Worm (Caenorhabditis elegans) whole organism, L3 larva: Measurements from ENCODE around the gene srh-73.

Source experiments
- ama-1 ChIP-seq: fragments of 150-350 bp; optimal IDR thresholded peaks from 2 replicates; lab custom pipeline; 2018
- ceh-16 ChIP-seq: sonication (generic microtip); optimal IDR thresholded peaks from 2 replicates; lab custom pipeline; 2017; ENCODE audit warnings: missing biosample characterization, missing genetic modification characterization
- ceh-82 ChIP-seq: fragments of 150-350 bp; optimal IDR thresholded peaks from 2 replicates; lab custom pipeline; 2014; ENCODE audit warnings: missing biosample characterization, missing genetic modification characterization
- fkh-10 ChIP-seq: sonication (generic microtip); optimal IDR thresholded peaks from 2 replicates; lab custom pipeline; 2017; ENCODE audit warnings: missing biosample characterization, missing genetic modification reagents, missing genetic modification characterization
- fos-1 ChIP-seq: fragments of 150-350 bp; optimal IDR thresholded peaks from 2 replicates; lab custom pipeline; 2014; ENCODE audit warnings: missing biosample characterization, missing genetic modification characterization
- hmg-11 ChIP-seq: sonication (generic microtip); optimal IDR thresholded peaks from 2 replicates; lab custom pipeline; 2016; ENCODE audit warnings: missing genetic modification characterization, missing compliant biosample characterization
- mdl-1 ChIP-seq: fragments of 150-350 bp; optimal IDR thresholded peaks from 2 replicates; lab custom pipeline; 2014; ENCODE audit warnings: missing biosample characterization, missing genetic modification characterization
- nhr-12 ChIP-seq: fragments of 150-350 bp; optimal IDR thresholded peaks from 2 replicates; lab custom pipeline; 2014; ENCODE audit warnings: missing biosample characterization, missing genetic modification characterization
- nhr-23 ChIP-seq: fragments of 150-350 bp; optimal IDR thresholded peaks from 2 replicates; lab custom pipeline; 2014; ENCODE audit warnings: missing biosample characterization, missing genetic modification reagents, missing genetic modification characterization
- nhr-76 ChIP-seq: fragments of 150-350 bp; sonication (generic microtip); optimal IDR thresholded peaks from 5 replicates; lab custom pipeline; 2014; ENCODE audit warnings: missing biosample characterization, missing genetic modification characterization
- skn-1 ChIP-seq: fragments of 150-350 bp; optimal IDR thresholded peaks from 2 replicates; lab custom pipeline; 2014; ENCODE audit warnings: missing biosample characterization, missing genetic modification characterization
- unc-62 ChIP-seq: fragments of 150-350 bp; sonication (generic microtip); optimal IDR thresholded peaks from 4 replicates; lab custom pipeline; 2014; ENCODE audit warnings: missing biosample characterization, missing genetic modification reagents, missing genetic modification characterization

DNA sequence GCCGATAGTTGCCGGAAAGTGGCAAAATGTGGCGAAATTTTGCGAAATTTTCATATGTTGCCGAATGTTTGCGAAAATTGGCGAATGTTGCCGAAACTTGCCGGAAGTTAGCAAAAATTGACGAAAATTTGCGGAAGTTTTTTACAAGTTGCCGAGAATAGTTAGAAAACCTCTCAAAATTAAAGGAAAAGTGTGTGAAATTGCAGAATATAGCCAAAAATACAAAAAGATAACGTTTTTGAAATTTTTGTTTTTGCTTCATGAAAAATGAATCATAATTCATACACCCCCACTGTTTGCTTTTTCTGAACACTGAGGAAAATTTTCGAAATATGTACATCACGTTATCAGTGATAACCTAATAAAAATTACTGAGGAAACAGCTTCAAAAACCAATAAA, 30.3 kb upstream of the srh-73 start:
- TF ChIP-seq unc-62 (GFP tag; lab: Kevin White, UChicago): no peak
- TF ChIP-seq fos-1: no peak
- no peak for TF ChIP-seq skn-1 (tag; lab: Kevin White, UChicago)
- no peak for TF ChIP-seq ama-1
- no peak for TF ChIP-seq ceh-16 (tag; lab: Kevin White, UChicago)
- no peak for TF ChIP-seq nhr-12
- no peak for TF ChIP-seq ceh-82 (tag; lab: Kevin White, UChicago)
- TF ChIP-seq hmg-11 (tag; lab: Kevin White, UChicago): no peak
- no peak for TF ChIP-seq fkh-10
- TF ChIP-seq mdl-1 (tag; lab: Kevin White, UChicago): no peak
- TF ChIP-seq nhr-23 (tag; lab: Kevin White, UChicago): no peak
- TF ChIP-seq nhr-76 (tag; lab: Kevin White, UChicago): no peak
